Worm (Caenorhabditis elegans) whole organism, L1 larva: ENCODE results near the gene mrpl-46.

Experiments
- C16A3.4 ChIP-seq: fragments of 150-350 bp; optimal IDR thresholded peaks from 2 replicates; lab custom pipeline; 2014; ENCODE audit warnings: missing biosample characterization, missing genetic modification characterization
- C34B4.2 ChIP-seq: sonication (generic microtip); optimal IDR thresholded peaks from 2 replicates; lab custom pipeline; 2017; ENCODE audit warnings: mild to moderate bottlenecking, missing genetic modification characterization, missing compliant biosample characterization
- F16B12.6 ChIP-seq: fragments of 150-350 bp; optimal IDR thresholded peaks from 2 replicates; lab custom pipeline; 2014; ENCODE audit warnings: missing biosample characterization, missing genetic modification characterization
- Y116A8C.19 ChIP-seq: sonication (generic microtip); optimal IDR thresholded peaks from 2 replicates; lab custom pipeline; 2016; ENCODE audit warnings: missing compliant biosample characterization, missing genetic modification characterization, borderline replicate concordance
- alr-1 ChIP-seq: fragments of 200-800 bp; sonication (Bioruptor generic); optimal IDR thresholded peaks from 2 replicates; lab custom pipeline; 2018; ENCODE audit warnings: borderline replicate concordance, mild to moderate bottlenecking, missing genetic modification characterization, missing compliant biosample characterization
- aly-2 ChIP-seq: fragments of 150-350 bp; optimal IDR thresholded peaks from 2 replicates; lab custom pipeline; 2014; ENCODE audit warnings: missing biosample characterization, missing genetic modification characterization
- blmp-1 ChIP-seq: fragments of 150-350 bp; optimal IDR thresholded peaks from 2 replicates; lab custom pipeline; 2014; ENCODE audit warnings: missing biosample characterization, missing genetic modification characterization
- ceh-8 ChIP-seq: fragments of 200-800 bp; sonication (Bioruptor generic); optimal IDR thresholded peaks from 2 replicates; lab custom pipeline; 2018; ENCODE audit warnings: mild to moderate bottlenecking, missing genetic modification characterization, moderate library complexity, missing compliant biosample characterization
- efl-1 ChIP-seq, 4 experiments: fragments of 150-350 bp; optimal IDR thresholded peaks in 3 of 4; peaks in 1 of 4; 1 replicate in 1 of 4; 2 replicates in 3 of 4; lab custom pipeline; 2014; ENCODE audit warnings: missing biosample characterization in 2 of 4, missing genetic modification characterization in 2 of 4, missing genetic modification reagents in 2 of 4
- egl-13 ChIP-seq: sonication (generic microtip); optimal IDR thresholded peaks from 2 replicates; lab custom pipeline; 2016; ENCODE audit warnings: missing genotype, missing genetic modification reagents, missing genetic modification characterization, missing compliant biosample characterization
- elt-2 ChIP-seq: sonication (generic microtip); optimal IDR thresholded peaks from 2 replicates; lab custom pipeline; 2016; ENCODE audit warnings: missing genetic modification characterization, mild to moderate bottlenecking, inconsistent platforms, missing compliant biosample characterization, missing genetic modification reagents
- fkh-10 ChIP-seq: sonication (generic microtip); optimal IDR thresholded peaks from 2 replicates; lab custom pipeline; 2017; ENCODE audit warnings: missing biosample characterization, missing genetic modification reagents, missing genetic modification characterization
- hlh-17 ChIP-seq: fragments of 200-800 bp; sonication (Bioruptor generic); optimal IDR thresholded peaks from 2 replicates; lab custom pipeline; 2018; ENCODE audit warnings: missing genetic modification characterization, mild to moderate bottlenecking, missing compliant biosample characterization, moderate library complexity, borderline replicate concordance
- hlh-4 ChIP-seq: sonication (generic microtip); optimal IDR thresholded peaks from 2 replicates; lab custom pipeline; 2016; ENCODE audit warnings: mild to moderate bottlenecking, missing genetic modification characterization, missing compliant biosample characterization
- hpl-2 ChIP-seq: fragments of 150-350 bp; optimal IDR thresholded peaks from 2 replicates; lab custom pipeline; 2014; ENCODE audit warnings: missing biosample characterization, missing genetic modification reagents, missing genetic modification characterization
- isw-1 ChIP-seq: fragments of 200-800 bp; sonication (Bioruptor generic); IDR thresholded peaks from 2 replicates; pipeline ENCODE4 v1.3.6; 2022; ENCODE audit warnings: missing genetic modification characterization, missing compliant biosample characterization
- jun-1 ChIP-seq: fragments of 150-350 bp; optimal IDR thresholded peaks from 2 replicates; lab custom pipeline; 2014; ENCODE audit warnings: missing biosample characterization, missing genetic modification reagents, missing genetic modification characterization
- lin-14 ChIP-seq: fragments of 200-800 bp; sonication (Bioruptor generic); optimal IDR thresholded peaks from 2 replicates; lab custom pipeline; 2018; ENCODE audit warnings: mild to moderate bottlenecking, missing genetic modification characterization, moderate library complexity, missing compliant biosample characterization
- lin-35 ChIP-seq, 2 experiments: fragments of 150-350 bp; optimal IDR thresholded peaks; 2 replicates each; lab custom pipeline; 2014; ENCODE audit warnings: missing biosample characterization in 2 of 2, missing genetic modification characterization in 2 of 2, missing genetic modification reagents in 2 of 2
- lin-39 ChIP-seq: fragments of 150-350 bp; optimal IDR thresholded peaks from 2 replicates; lab custom pipeline; 2014; ENCODE audit warnings: missing biosample characterization, missing genetic modification reagents, missing genetic modification characterization
- mep-1 ChIP-seq: fragments of 150-350 bp; optimal IDR thresholded peaks from 2 replicates; lab custom pipeline; 2014; ENCODE audit warnings: missing biosample characterization, missing genetic modification characterization
- nhr-12 ChIP-seq: sonication (generic microtip); optimal IDR thresholded peaks from 2 replicates; lab custom pipeline; 2017; ENCODE audit warnings: missing biosample characterization, missing genetic modification characterization
- nhr-19 ChIP-seq: fragments of 200-800 bp; sonication (Bioruptor generic); conservative IDR thresholded peaks from 2 replicates; pipeline ENCODE4 v1.3.6; 2022; ENCODE audit warnings: missing genetic modification characterization, missing compliant biosample characterization
- nhr-47 ChIP-seq: sonication (generic microtip); optimal IDR thresholded peaks from 2 replicates; lab custom pipeline; 2016; ENCODE audit warnings: mild to moderate bottlenecking, missing genetic modification characterization, moderate library complexity, missing compliant biosample characterization
- nhr-77 ChIP-seq: fragments of 150-350 bp; optimal IDR thresholded peaks from 2 replicates; lab custom pipeline; 2014; ENCODE audit warnings: missing biosample characterization, missing genetic modification characterization
- nhr-84 ChIP-seq: sonication (generic microtip); optimal IDR thresholded peaks from 2 replicates; lab custom pipeline; 2017; ENCODE audit warnings: missing biosample characterization, missing genetic modification characterization
- nhr-85 ChIP-seq: sonication (generic microtip); peaks from one replicate; lab custom pipeline; 2016; ENCODE audit warnings: missing genetic modification characterization, inconsistent platforms, missing compliant biosample characterization
- nhr-90 ChIP-seq: sonication (generic microtip); optimal IDR thresholded peaks from 2 replicates; lab custom pipeline; 2016; ENCODE audit warnings: mild to moderate bottlenecking, missing genetic modification characterization, missing compliant biosample characterization; ENCODE audit not compliant: poor library complexity
- pax-3 ChIP-seq: fragments of 200-800 bp; sonication (Bioruptor generic); optimal IDR thresholded peaks from 2 replicates; lab custom pipeline; 2018; ENCODE audit warnings: mild to moderate bottlenecking, missing genetic modification characterization, moderate library complexity, missing compliant biosample characterization
- rnt-1 ChIP-seq: sonication (generic microtip); optimal IDR thresholded peaks from 2 replicates; lab custom pipeline; 2016; ENCODE audit warnings: mild to moderate bottlenecking, missing genetic modification characterization, moderate library complexity, missing compliant biosample characterization
- skn-1 ChIP-seq: fragments of 150-350 bp; optimal IDR thresholded peaks from 2 replicates; lab custom pipeline; 2014; ENCODE audit warnings: missing biosample characterization, missing genetic modification characterization
- snpc-4 ChIP-seq: fragments of 150-350 bp; optimal IDR thresholded peaks from 2 replicates; lab custom pipeline; 2014; ENCODE audit warnings: missing biosample characterization, missing genetic modification characterization
- sox-4 ChIP-seq: sonication (generic microtip); optimal IDR thresholded peaks from 2 replicates; lab custom pipeline; 2016; ENCODE audit warnings: missing genetic modification characterization, missing compliant biosample characterization
- sup-37 ChIP-seq: fragments of 200-800 bp; sonication (Bioruptor generic); optimal IDR thresholded peaks from 2 replicates; lab custom pipeline; 2018; ENCODE audit warnings: mild to moderate bottlenecking, missing genetic modification characterization, missing compliant biosample characterization
- swsn-7 ChIP-seq: sonication (generic microtip); optimal IDR thresholded peaks from 2 replicates; lab custom pipeline; 2016; ENCODE audit warnings: missing genetic modification characterization, missing compliant biosample characterization
- tbx-2 ChIP-seq: sonication (generic microtip); optimal IDR thresholded peaks from 2 replicates; lab custom pipeline; 2016; ENCODE audit warnings: missing genetic modification characterization, missing compliant biosample characterization
- unc-130 ChIP-seq: fragments of 150-350 bp; optimal IDR thresholded peaks from 2 replicates; lab custom pipeline; 2017; ENCODE audit warnings: missing biosample characterization, missing genetic modification characterization, inconsistent platforms
- unc-86 ChIP-seq: sonication (generic microtip); optimal IDR thresholded peaks from 2 replicates; lab custom pipeline; 2016; ENCODE audit warnings: missing genetic modification characterization, missing compliant biosample characterization
- unc-98 ChIP-seq: fragments of 200-800 bp; sonication (Bioruptor generic); IDR thresholded peaks from 2 replicates; pipeline ENCODE4 v1.3.6; 2022; ENCODE audit warnings: missing genetic modification characterization, missing compliant biosample characterization
- xbp-1 ChIP-seq: sonication (generic microtip); optimal IDR thresholded peaks from 2 replicates; lab custom pipeline; 2016; ENCODE audit warnings: missing genetic modification characterization, missing compliant biosample characterization
- zag-1 ChIP-seq: fragments of 150-350 bp; optimal IDR thresholded peaks from 2 replicates; lab custom pipeline; 2014; ENCODE audit warnings: missing biosample characterization, missing genetic modification characterization
- ztf-11 ChIP-seq, 2 experiments: sonication (generic microtip); optimal IDR thresholded peaks; 2 replicates each; lab custom pipeline; 2016 to 2017; ENCODE audit warnings: missing genetic modification characterization in 2 of 2, missing biosample characterization in 1 of 2, missing compliant biosample characterization in 1 of 2

The mrpl-46 gene

ce11 chrIV:787755-788154, 12.9 kb upstream of the mrpl-46 start, which contains the start of gene F56B3.6:
F56B3.6 (plus strand) TSS chrIV:788055.
- no peak for TF ChIP-seq alr-1 (tag; lab: Kevin White, UChicago)
- TF ChIP-seq elt-2 (tag; lab: Kevin White, UChicago) = no peak
- no peak for TF ChIP-seq zag-1 (tag; lab: Kevin White, UChicago)
- no peak for TF ChIP-seq hpl-2
- no peak for TF ChIP-seq mep-1 (tag; lab: Kevin White, UChicago)
- TF ChIP-seq lin-35 (GFP tag; optimal IDR thresholded peaks at IDR 0.05; lab: Kevin White, UChicago) = no peak

DNA sequence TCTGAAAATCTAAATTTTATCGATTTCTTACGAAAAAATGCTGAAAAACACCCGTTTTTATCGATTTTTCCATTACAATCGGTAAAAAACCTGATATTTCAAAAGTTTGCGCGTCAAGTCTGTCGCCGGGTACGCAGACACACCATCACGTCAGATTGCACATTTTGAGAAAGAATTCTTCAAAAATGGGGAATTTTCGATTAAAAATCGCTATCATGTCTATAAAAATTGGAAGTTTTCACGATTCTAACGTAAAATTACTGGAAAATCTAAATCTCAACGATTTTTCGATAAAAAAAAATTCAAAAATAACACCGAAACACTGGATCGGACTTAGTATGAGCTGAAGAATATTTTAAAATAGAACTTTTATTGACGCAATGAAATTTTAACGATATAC, 6.3 kb upstream of the mrpl-46 start, which contains the start of gene F56B3.4:
F56B3.4 (minus strand) TSS at position 1 of the 400 bp plus-strand sequence.
- TF ChIP-seq lin-39 (no peak), xbp-1 (tag; lab: Kevin White, UChicago) (no peak), C16A3.4 (tag; lab: Kevin White, UChicago) (no peak), egl-13 (tag; lab: Kevin White, UChicago) (no peak), nhr-90 (tag; lab: Kevin White, UChicago) (no peak), alr-1 (tag; lab: Kevin White, UChicago) (no peak), unc-98 (GFP tag; lab: Robert Waterston, UW) (no peak), elt-2 (tag; lab: Kevin White, UChicago) (no peak), F16B12.6 (tag; lab: Kevin White, UChicago) (peak; percentile 7), unc-130 (tag; lab: Kevin White, UChicago) (no peak), efl-1 (optimal IDR thresholded peaks at IDR 0.05; lab: Kevin White, UChicago) (peak in 1 of 2 experiments; percentile 41), efl-1 (GFP tag; optimal IDR thresholded peaks at IDR 0.05 in 1 of 2; lab: Kevin White, UChicago) (no peak)

DNA sequence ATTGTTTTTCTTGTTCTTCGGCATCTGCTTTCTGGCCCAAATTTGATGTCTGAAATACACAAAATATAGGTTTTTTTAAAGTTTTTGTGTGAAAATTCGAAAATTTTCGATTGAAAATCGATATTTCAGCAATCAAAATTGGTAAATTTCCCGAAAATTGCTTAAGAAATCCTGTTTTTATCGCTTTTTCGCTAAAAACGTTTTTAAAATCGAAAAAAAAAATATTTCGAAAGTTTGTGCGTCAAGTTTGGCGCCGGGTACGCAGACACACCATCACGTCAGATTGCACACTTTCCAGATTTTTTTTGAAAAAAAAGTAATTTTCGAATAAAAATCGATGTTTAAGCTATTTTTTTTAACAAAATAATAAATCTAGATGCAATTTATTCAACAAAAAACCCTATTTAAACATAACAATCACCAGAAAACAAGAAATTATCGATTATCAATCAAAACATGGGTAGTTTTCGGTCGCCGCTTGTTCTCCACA, 5.2 kb upstream of the mrpl-46 start, which contains the start of gene skr-18:
skr-18 (minus strand) TSS at position 51 of the 490 bp plus-strand sequence.
- TF ChIP-seq efl-1 (optimal IDR thresholded peaks at IDR 0.05; lab: Kevin White, UChicago) (peak; percentile 9 to 22), efl-1 (GFP tag; optimal IDR thresholded peaks at IDR 0.05 in 1 of 2; lab: Kevin White, UChicago) (peak in 1 of 2 experiments; percentile 26), F16B12.6 (tag; lab: Kevin White, UChicago) (peak; percentile 58), nhr-85 (tag; lab: Kevin White, UChicago) (no peak), C34B4.2 (tag; lab: Kevin White, UChicago) (no peak), snpc-4 (no peak)
- TF ChIP-seq, all 84 proteins: peak for 2

DNA sequence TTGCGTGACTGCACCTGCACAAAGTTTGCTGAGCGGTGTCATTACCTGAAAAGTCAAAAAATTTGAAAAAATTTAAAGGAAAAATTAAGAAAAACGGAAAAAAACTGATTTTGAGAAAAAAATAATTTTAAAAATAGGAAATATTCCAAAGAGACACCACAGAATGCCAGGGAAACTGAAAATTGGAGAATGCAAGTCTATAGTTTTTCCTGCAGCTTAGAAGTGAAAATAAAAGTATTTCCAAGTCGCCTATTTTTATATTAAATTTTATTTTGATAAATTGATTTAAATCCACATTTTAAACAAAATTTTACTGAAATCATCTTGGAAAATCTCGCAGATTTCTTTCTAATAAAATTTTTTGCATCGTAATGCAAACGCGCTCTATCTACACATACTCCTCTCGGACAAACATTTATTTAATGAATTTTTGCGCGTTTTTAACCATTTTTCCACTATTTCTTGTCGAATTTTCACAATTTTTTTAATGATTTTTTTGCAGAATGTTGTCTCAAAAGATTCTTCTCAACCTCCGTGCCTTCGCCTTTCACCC, 4.0 kb upstream of the mrpl-46 start, which contains the start of the genes F56B3.11 and ech-5:
F56B3.11 (minus strand) TSS at position 51 of the 553 bp plus-strand sequence.
ech-5 (plus strand) TSS at position 503 of the 553 bp plus-strand sequence.
- TF ChIP-seq skn-1 (tag; lab: Kevin White, UChicago) (peak; percentile 36), jun-1 (tag; lab: Kevin White, UChicago) (no peak), swsn-7 (tag; lab: Kevin White, UChicago) (peak; percentile 85), ztf-11 (tag; optimal IDR thresholded peaks at IDR 0.05; lab: Kevin White, UChicago) (peak in 1 of 2 experiments; percentile 84), isw-1 (GFP tag; lab: Robert Waterston, UW) (peak; percentile 90), aly-2 (tag; lab: Kevin White, UChicago) (peak; percentile 44), alr-1 (tag; lab: Kevin White, UChicago) (no peak), nhr-77 (tag; lab: Kevin White, UChicago) (peak; percentile 44), fkh-10 (GFP tag; lab: Kevin White, UChicago) (no peak), xbp-1 (tag; lab: Kevin White, UChicago) (peak; percentile 88), sox-4 (tag; lab: Kevin White, UChicago) (peak; percentile 82), hlh-17 (GFP tag; lab: Kevin White, UChicago) (no peak), ceh-8 (GFP tag; lab: Kevin White, UChicago) (peak; percentile 55), egl-13 (tag; lab: Kevin White, UChicago) (peak; percentile 87), hlh-4 (tag; lab: Kevin White, UChicago) (peak; percentile 73), Y116A8C.19 (tag; lab: Kevin White, UChicago) (peak; percentile 65), lin-14 (GFP tag; lab: Kevin White, UChicago) (peak; percentile 93), nhr-12 (no peak), blmp-1 (tag; lab: Kevin White, UChicago) (no peak), nhr-47 (tag; lab: Kevin White, UChicago) (peak; percentile 94), rnt-1 (tag; lab: Kevin White, UChicago) (no peak), C34B4.2 (tag; lab: Kevin White, UChicago) (no peak), lin-39 (peak; percentile 41), pax-3 (tag; lab: Kevin White, UChicago) (peak; percentile 96), zag-1 (tag; lab: Kevin White, UChicago) (peak; percentile 52), tbx-2 (tag; lab: Kevin White, UChicago) (peak; percentile 91), unc-86 (tag; lab: Kevin White, UChicago) (peak; percentile 79), nhr-90 (tag; lab: Kevin White, UChicago) (peak; percentile 96), sup-37 (no peak), nhr-84 (tag; lab: Kevin White, UChicago) (no peak), nhr-19 (GFP tag; lab: Robert Waterston, UW) (peak; percentile 71)
